Fruit fly (Drosophila melanogaster) whole organism, adult: Measurements from ENCODE around the gene Alp9.

Experiments
- CG1620 ChIP-seq: fragments of 200-800 bp; sonication (Bioruptor generic); optimal IDR thresholded peaks from 2 replicates; lab custom pipeline; 2016; ENCODE audit warnings: missing biosample characterization, missing genetic modification characterization
- CG5204 ChIP-seq: fragments of 200-800 bp; sonication (Bioruptor generic); optimal IDR thresholded peaks from 2 replicates; lab custom pipeline; 2016; ENCODE audit warnings: missing biosample characterization, missing genetic modification characterization
- Clk ChIP-seq: fragments of 200-800 bp; sonication (Bioruptor generic); optimal IDR thresholded peaks from 2 replicates; lab custom pipeline; 2017; ENCODE audit warnings: missing biosample characterization, missing genetic modification characterization
- Mnt ChIP-seq: fragments of 200-800 bp; sonication (Bioruptor generic); optimal IDR thresholded peaks from 2 replicates; lab custom pipeline; 2016; ENCODE audit warnings: missing biosample characterization, mild to moderate bottlenecking, missing genetic modification characterization
- kay ChIP-seq: fragments of 200-800 bp; sonication (Bioruptor generic); peaks from one replicate; lab custom pipeline; 2016; ENCODE audit warnings: missing biosample characterization, missing genetic modification characterization, borderline replicate concordance
- pad ChIP-seq: fragments of 200-800 bp; sonication (Bioruptor generic); optimal IDR thresholded peaks from 3 replicates; lab custom pipeline; 2017; ENCODE audit warnings: missing biosample characterization, missing genetic modification characterization, mild to moderate bottlenecking, moderate library complexity, missing genetic modification reagents
- tj ChIP-seq: fragments of 200-800 bp; sonication (Bioruptor generic); optimal IDR thresholded peaks from 3 replicates; lab custom pipeline; 2017; ENCODE audit warnings: missing biosample characterization, mild to moderate bottlenecking, missing genetic modification characterization, moderate library complexity
- toe ChIP-seq: fragments of 200-800 bp; sonication (Bioruptor generic); optimal IDR thresholded peaks from 2 replicates; lab custom pipeline; 2016; ENCODE audit warnings: missing biosample characterization, missing genetic modification characterization

DNA sequence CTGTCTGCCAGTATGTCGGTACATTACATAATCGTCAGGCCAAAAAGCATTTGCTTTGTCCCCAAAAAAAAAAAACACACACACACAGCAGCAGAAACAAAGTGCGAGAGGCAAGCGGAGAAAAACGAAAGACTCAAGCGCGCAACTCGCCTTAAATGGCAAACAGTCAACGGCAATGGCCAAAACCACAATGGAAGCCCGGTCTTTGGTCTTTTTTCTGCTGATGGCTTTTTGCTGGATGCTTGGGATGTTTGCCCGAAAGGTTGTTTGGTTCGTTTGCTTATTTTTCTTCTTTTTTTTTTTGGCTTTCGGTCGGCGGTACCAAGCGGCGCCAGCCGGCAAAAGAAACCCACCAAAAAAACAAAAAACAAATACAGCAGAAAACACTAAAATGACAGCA, 24.3 kb upstream of the Alp9 start:
- TF ChIP-seq Mnt (GFP tag; lab: Kevin White, UChicago): no peak
- TF ChIP-seq Clk: no peak
- no peak for TF ChIP-seq CG5204 (GFP tag; lab: Kevin White, UChicago)
- TF ChIP-seq tj (GFP tag; lab: Kevin White, UChicago): no peak
- no peak for TF ChIP-seq pad
- no peak for TF ChIP-seq CG1620 (GFP tag; lab: Kevin White, UChicago)
- no peak for TF ChIP-seq toe (GFP tag; lab: Kevin White, UChicago)
- TF ChIP-seq kay (GFP tag; lab: Kevin White, UChicago): no peak
